Worm (Caenorhabditis elegans) whole organism, L1 larva: ENCODE measurements around the gene F26F4.9.

Experiments used
- aly-2 ChIP-seq: fragments of 150-350 bp; optimal IDR thresholded peaks from 2 replicates; lab custom pipeline; 2014; ENCODE audit warnings: missing biosample characterization, missing genetic modification characterization
- fos-1 ChIP-seq: fragments of 150-350 bp; optimal IDR thresholded peaks from 2 replicates; lab custom pipeline; 2014; ENCODE audit warnings: missing biosample characterization, missing genetic modification characterization
- lin-35 ChIP-seq, 2 experiments: fragments of 150-350 bp; optimal IDR thresholded peaks; 2 replicates each; lab custom pipeline; 2014; ENCODE audit warnings: missing biosample characterization in 2 of 2, missing genetic modification characterization in 2 of 2, missing genetic modification reagents in 2 of 2
- lsy-2 ChIP-seq, 2 experiments: fragments of 150-350 bp; optimal IDR thresholded peaks; 2 replicates each; lab custom pipeline; 2014; ENCODE audit warnings: missing biosample characterization in 2 of 2, missing genetic modification characterization in 2 of 2
- rnt-1 ChIP-seq: sonication (generic microtip); optimal IDR thresholded peaks from 2 replicates; lab custom pipeline; 2016; ENCODE audit warnings: mild to moderate bottlenecking, missing genetic modification characterization, moderate library complexity, missing compliant biosample characterization

DNA sequence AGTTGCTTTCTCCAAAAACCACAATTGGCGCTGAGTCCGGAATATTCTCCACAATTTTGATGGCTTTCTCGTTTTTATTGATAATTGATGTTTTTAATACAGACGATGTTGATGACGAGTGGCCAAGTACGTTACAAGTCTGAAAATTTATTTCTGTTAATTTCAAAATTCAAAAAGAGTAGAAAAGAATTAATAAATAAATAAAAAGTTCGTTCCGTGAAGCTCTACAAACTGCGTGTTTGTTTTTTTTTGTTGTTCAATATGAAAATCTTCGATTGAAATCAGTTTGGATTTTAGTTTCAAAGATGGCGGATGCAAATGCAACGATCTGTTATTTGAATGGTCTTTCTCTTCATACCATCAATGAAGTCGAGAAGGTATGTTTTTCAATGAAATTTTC, 1.4 kb downstream of the F26F4.9 start, which contains the start of gene F26F4.2:
- no peak for TF ChIP-seq rnt-1 (tag; lab: Kevin White, UChicago)
- TF ChIP-seq lsy-2 (tag; optimal IDR thresholded peaks at IDR 0.05; lab: Kevin White, UChicago), result no peak
- no peak for TF ChIP-seq fos-1 (tag; lab: Kevin White, UChicago)
- TF ChIP-seq aly-2 (tag; lab: Kevin White, UChicago), result no peak
- TF ChIP-seq lin-35 (GFP tag; optimal IDR thresholded peaks at IDR 0.05; lab: Kevin White, UChicago), result no peak
